Worm (Caenorhabditis elegans) whole organism, early embryonic: ENCODE data around the gene gdi-1.

ENCODE experiments used
- ama-1 ChIP-seq: fragments of 150-350 bp; optimal IDR thresholded peaks from 2 replicates; lab custom pipeline; 2014
- tbx-11 ChIP-seq: fragments of 200-800 bp; sonication (Bioruptor generic); IDR thresholded peaks from 2 replicates; pipeline ENCODE4 v1.3.6; 2022; ENCODE audit warnings: missing genetic modification characterization, missing compliant biosample characterization

ce11 chrIV:14829026-14829425 lies 36.3 kb upstream of the gdi-1 start, which contains the start of gene hhat-2:
- no peak for TF ChIP-seq ama-1 (lab: Kevin White, UChicago)
- TF ChIP-seq tbx-11 (GFP tag; lab: Robert Waterston, UW), result no peak
